Fruit fly (Drosophila melanogaster): ENCODE measurements around the gene Polr2C.

Polr2C gene

dm6 chr2L:13841508-13841907 lies 8.4 kb downstream of the Polr2C start, which contains the start of gene CG33307:
CG33307 (minus strand) TSS chr2L:13841520.
- TF ChIP-seq bbx (GFP tag; IDR thresholded peaks at IDR 0.05; ENCODE audit: partially characterized antibody) (no peak), CG9817 (tag; optimal IDR thresholded peaks at IDR 0.05) (no peak), CG11247 (GFP tag; IDR thresholded peaks at IDR 0.05) (no peak), dpn (GFP tag; optimal IDR thresholded peaks at IDR 0.05) (no peak), mirr (GFP tag; optimal IDR thresholded peaks at IDR 0.05) (peak; percentile 2), MTF-1 (GFP tag; optimal IDR thresholded peaks at IDR 0.05; ENCODE audit: borderline replicate concordance) (no peak), CG18011 (GFP tag; optimal IDR thresholded peaks at IDR 0.05) (no peak), stc (GFP tag; IDR thresholded peaks at IDR 0.05) (no peak), otp (GFP tag; IDR thresholded peaks at IDR 0.05) (no peak), cwo (GFP tag; optimal IDR thresholded peaks at IDR 0.05) (peak; percentile 67), CG34376 (GFP tag; optimal IDR thresholded peaks at IDR 0.05) (peak; percentile 73), CG12769 (tag; optimal IDR thresholded peaks at IDR 0.05) (peak; percentile 21), CG7786 (GFP tag; optimal IDR thresholded peaks at IDR 0.05) (no peak), Gug (GFP tag; IDR thresholded peaks at IDR 0.05) (no peak), Nf-YA (GFP tag; IDR thresholded peaks at IDR 0.05) (no peak), CG18619 (GFP tag; optimal IDR thresholded peaks at IDR 0.05) (no peak), CG4404 (GFP tag; IDR thresholded peaks at IDR 0.05) (no peak), sug (tag; optimal IDR thresholded peaks at IDR 0.05) (peak; percentile 73), Atf6 (GFP tag; IDR thresholded peaks at IDR 0.05) (0 out of 2 replicates have a peak, but pooled peaks have one; percentile 12), ap (GFP tag; IDR thresholded peaks at IDR 0.05) (no peak), HmgZ (tag; optimal IDR thresholded peaks at IDR 0.05) (no peak), ERR (GFP tag; optimal IDR thresholded peaks at IDR 0.05) (no peak)

DNA sequence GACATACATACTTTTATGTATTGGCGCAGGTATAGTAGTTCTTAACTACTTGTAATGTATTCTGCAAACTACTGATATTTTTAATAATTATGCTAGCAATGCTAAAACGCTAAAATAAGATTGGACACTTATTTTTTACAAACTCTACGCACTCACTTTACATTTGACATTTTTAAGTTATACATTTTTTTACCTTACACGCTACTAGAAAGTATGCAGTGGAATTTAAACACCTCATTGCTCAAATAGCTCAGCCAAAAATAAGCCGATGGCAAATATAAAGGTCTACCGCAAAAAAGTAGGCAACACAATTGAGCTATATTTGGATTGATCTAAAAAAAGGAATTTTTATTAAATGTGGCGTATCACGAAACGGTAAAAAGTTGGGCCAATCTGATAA lies 8.9 kb downstream of the Polr2C start:
- TF ChIP-seq CG14710 (tag; optimal IDR thresholded peaks at IDR 0.05): peak; percentile 12
- TF ChIP-seq Mrtf (GFP tag; IDR thresholded peaks at IDR 0.05): no peak
- TF ChIP-seq nerfin-1 (tag; optimal IDR thresholded peaks at IDR 0.05): peak; percentile 37
- peak; percentile 52; the same call in 1 of the 2 replicates for TF ChIP-seq amos (GFP tag; IDR thresholded peaks at IDR 0.05; ENCODE audit: partially characterized antibody)
- TF ChIP-seq CG10431 (GFP tag; optimal IDR thresholded peaks at IDR 0.05): no peak
- peak; percentile 35 for TF ChIP-seq trem (tag; optimal IDR thresholded peaks at IDR 0.05)
- TF ChIP-seq CTCF (GFP tag; optimal IDR thresholded peaks at IDR 0.05): peak; percentile 86
- TF ChIP-seq Opbp (GFP tag; IDR thresholded peaks at IDR 0.05; ENCODE audit: partially characterized antibody): peak; percentile 53; the same call in 1 of the 3 replicates
- no peak for TF ChIP-seq ttk (GFP tag; IDR thresholded peaks at IDR 0.05)
- no peak for TF ChIP-seq Rx (GFP tag; IDR thresholded peaks at IDR 0.05)
- TF ChIP-seq knrl (GFP tag; IDR thresholded peaks at IDR 0.05; ENCODE audit: partially characterized antibody): peak; percentile 59; the same call in 2 of the 3 replicates
- TF ChIP-seq CG2199 (GFP tag; IDR thresholded peaks at IDR 0.05): peak; percentile 72; the same call in 2 of the 3 replicates
- 0 out of 2 replicates have a peak, but pooled peaks have one; percentile 17 for TF ChIP-seq Bgb (GFP tag; IDR thresholded peaks at IDR 0.05; ENCODE audit: partially characterized antibody)
- peak; percentile 20 for TF ChIP-seq CG2712 (tag; optimal IDR thresholded peaks at IDR 0.05)
- TF ChIP-seq stwl (tag; optimal IDR thresholded peaks at IDR 0.05): peak; percentile 71
- TF ChIP-seq CG17829 (tag; optimal IDR thresholded peaks at IDR 0.05): peak; percentile 26

DNA sequence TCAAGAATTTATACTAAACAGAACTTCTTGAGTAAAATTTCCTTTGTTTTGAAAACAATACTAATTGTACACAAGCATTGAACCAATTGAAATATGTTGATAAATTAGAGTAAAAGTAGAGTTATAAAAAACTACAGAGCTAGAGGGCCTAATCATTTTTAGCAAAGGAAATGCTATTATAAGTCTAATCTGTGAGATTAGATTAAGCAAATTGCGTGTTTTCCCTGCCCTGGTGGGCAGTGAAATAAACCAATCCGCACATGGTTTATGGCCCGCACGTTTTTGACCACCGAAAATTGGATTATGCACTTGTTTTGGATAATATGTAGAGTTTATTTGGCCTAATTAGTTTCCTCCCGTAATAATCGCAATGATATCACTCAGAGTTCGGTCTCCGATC lies 9.4 kb downstream of the Polr2C start:
- TF ChIP-seq ara (GFP tag; IDR thresholded peaks at IDR 0.05) (no peak), exex (tag; optimal IDR thresholded peaks at IDR 0.05) (peak; percentile 86), CG1233 (GFP tag; optimal IDR thresholded peaks at IDR 0.05) (no peak), amos (GFP tag; IDR thresholded peaks at IDR 0.05; ENCODE audit: partially characterized antibody) (no peak), cwo (GFP tag; optimal IDR thresholded peaks at IDR 0.05) (peak; percentile 45), ftz-f1 (GFP tag; optimal IDR thresholded peaks at IDR 0.05) (no peak), stc (GFP tag; IDR thresholded peaks at IDR 0.05) (no peak), sug (tag; optimal IDR thresholded peaks at IDR 0.05) (peak; percentile 75), CG6254 (GFP tag; optimal IDR thresholded peaks at IDR 0.05) (no peak)

All from whole organism, embryonic.